Worm (Caenorhabditis elegans): ENCODE results near the gene nspb-3.

DNA sequence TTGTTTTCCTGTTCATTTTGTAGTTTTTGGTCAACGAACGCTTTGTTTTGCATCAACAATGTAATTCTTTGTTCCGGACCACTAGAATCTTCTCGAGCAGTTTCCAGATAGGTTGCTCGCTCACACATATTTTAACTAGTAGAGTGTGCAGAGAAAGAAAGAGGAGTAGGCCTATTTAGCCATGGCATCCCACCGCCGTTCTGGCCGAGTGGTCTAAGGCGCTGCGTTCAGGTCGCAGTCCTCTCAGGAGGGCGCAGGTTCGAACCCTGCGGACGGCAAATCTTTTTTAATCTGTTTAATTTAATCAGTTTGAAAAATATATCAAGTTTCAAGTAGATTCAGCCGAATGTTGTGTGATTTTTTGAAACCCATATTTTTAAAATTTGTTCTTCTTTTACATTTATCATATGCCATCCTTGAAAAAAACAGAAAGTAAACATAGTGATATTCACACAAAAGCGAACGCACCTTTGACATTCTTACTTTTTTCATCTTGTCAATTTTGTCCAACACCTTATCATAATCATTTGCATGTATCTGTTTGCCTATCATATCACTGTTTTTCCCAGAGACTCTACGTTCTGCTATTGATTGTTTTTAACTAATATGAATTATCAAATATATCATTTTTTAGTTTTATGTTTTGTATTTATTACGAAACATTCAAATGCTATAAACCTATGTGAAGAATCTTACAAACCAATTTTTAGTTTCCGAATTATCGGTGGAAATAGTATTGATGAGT is 38.0 kb downstream of the nspb-3 start, which contains the start of gene try-3:
- TF ChIP-seq mep-1 (tag; optimal IDR thresholded peaks at IDR 0.05), result peak; percentile 82
- TF ChIP-seq pha-4 (GFP tag; IDR thresholded peaks at IDR 0.05), result peak; percentile 87
- TF ChIP-seq pha-4 (tag; optimal IDR thresholded peaks at IDR 0.05), result no peak

All from whole organism, L4 larva.